Fruit fly (Drosophila melanogaster) whole organism, embryonic: ENCODE data around the gene CG14442.

Experiments used
- Awh ChIP-seq: fragments of 200-800 bp; sonication (Bioruptor generic); IDR thresholded peaks from 2 replicates; pipeline ENCODE4, ENCODE4 v1.3.6; 2022; ENCODE audit warnings: missing biosample characterization, missing genetic modification characterization
- CG10321 ChIP-seq: fragments of 200-800 bp; sonication (Bioruptor generic); IDR thresholded peaks from 2 replicates; pipeline ENCODE4 v1.3.6; 2022; ENCODE audit warnings: missing biosample characterization, missing genetic modification characterization
- CG10565 ChIP-seq: fragments of 200-800 bp; sonication (Bioruptor generic); optimal IDR thresholded peaks from 3 replicates; lab custom pipeline; 2016; ENCODE audit warnings: missing biosample characterization, mild to moderate bottlenecking, missing genetic modification characterization
- CG10654 ChIP-seq: fragments of 200-800 bp; sonication (Bioruptor generic); optimal IDR thresholded peaks from 2 replicates; lab custom pipeline; 2016; ENCODE audit warnings: missing biosample characterization, missing genetic modification characterization
- CG11696 ChIP-seq: fragments of 200-800 bp; sonication (Bioruptor generic); IDR thresholded peaks from 2 replicates; pipeline ENCODE4 v1.3.6; 2022; ENCODE audit warnings: missing biosample characterization, missing genetic modification characterization
- CG12071 ChIP-seq: fragments of 200-800 bp; sonication (Bioruptor generic); optimal IDR thresholded peaks from 3 replicates; lab custom pipeline; 2018; ENCODE audit warnings: missing biosample characterization, mild to moderate bottlenecking, missing genetic modification characterization
- CG12942 ChIP-seq: fragments of 200-800 bp; sonication (Bioruptor generic); optimal IDR thresholded peaks from 3 replicates; lab custom pipeline; 2016; ENCODE audit warnings: missing biosample characterization, missing genetic modification characterization
- CG14050 ChIP-seq: fragments of 200-800 bp; sonication (Bioruptor generic); IDR thresholded peaks from 3 replicates; pipeline ENCODE4 v1.3.6; 2022; ENCODE audit warnings: missing biosample characterization, missing genetic modification characterization
- CG15514 ChIP-seq: fragments of 200-800 bp; sonication (Bioruptor generic); optimal IDR thresholded peaks from 3 replicates; lab custom pipeline; 2017; ENCODE audit warnings: missing biosample characterization, missing genetic modification characterization, mild to moderate bottlenecking, moderate library complexity, missing genetic modification reagents
- CG15696 ChIP-seq: fragments of 200-800 bp; sonication (Bioruptor generic); optimal IDR thresholded peaks from 2 replicates; lab custom pipeline; 2019; ENCODE audit warnings: missing biosample characterization, mild to moderate bottlenecking, missing genetic modification characterization, moderate library complexity
- CG1647 ChIP-seq: fragments of 200-800 bp; sonication (Bioruptor generic); optimal IDR thresholded peaks from 3 replicates; lab custom pipeline; 2016; ENCODE audit warnings: missing biosample characterization, missing genetic modification characterization
- CG17612 ChIP-seq: fragments of 200-800 bp; sonication (Bioruptor generic); IDR thresholded peaks from 2 replicates; pipeline ENCODE4 v1.3.6; 2022; ENCODE audit warnings: missing biosample characterization, missing genetic modification characterization
- CG18619 ChIP-seq: fragments of 200-800 bp; sonication (Bioruptor generic); optimal IDR thresholded peaks from 3 replicates; lab custom pipeline; 2017; ENCODE audit warnings: missing biosample characterization, mild to moderate bottlenecking, missing genetic modification characterization
- CG18764 ChIP-seq: fragments of 200-800 bp; sonication (Bioruptor generic); optimal IDR thresholded peaks from 3 replicates; lab custom pipeline; 2016; ENCODE audit warnings: missing biosample characterization, missing genetic modification characterization
- CG2202 ChIP-seq: fragments of 200-800 bp; sonication (Bioruptor generic); optimal IDR thresholded peaks from 2 replicates; lab custom pipeline; 2018; ENCODE audit warnings: missing biosample characterization, mild to moderate bottlenecking, missing genetic modification characterization
- CG3995 ChIP-seq: fragments of 200-800 bp; sonication (Bioruptor generic); optimal IDR thresholded peaks from 3 replicates; lab custom pipeline; 2016; ENCODE audit warnings: missing biosample characterization, missing genetic modification characterization
- CG4730 ChIP-seq: fragments of 200-800 bp; sonication (Bioruptor generic); IDR thresholded peaks from 2 replicates; pipeline ENCODE4 v1.3.6; 2022; ENCODE audit warnings: missing biosample characterization, missing genetic modification characterization
- CG6689 ChIP-seq: fragments of 200-800 bp; sonication (Bioruptor generic); IDR thresholded peaks from 2 replicates; pipeline ENCODE4 v1.3.6; 2022; ENCODE audit warnings: missing biosample characterization, missing genetic modification characterization
- CG8924 ChIP-seq: fragments of 200-800 bp; optimal IDR thresholded peaks from 3 replicates; lab custom pipeline; 2019; ENCODE audit warnings: missing biosample characterization, mild to moderate bottlenecking, missing genetic modification characterization, moderate library complexity
- CG9437 ChIP-seq: fragments of 200-800 bp; sonication (Bioruptor generic); optimal IDR thresholded peaks from 2 replicates; lab custom pipeline; 2018; ENCODE audit warnings: missing biosample characterization, mild to moderate bottlenecking, missing genetic modification characterization
- CHES-1-like ChIP-seq: fragments of 200-800 bp; sonication (Bioruptor generic); optimal IDR thresholded peaks from 2 replicates; lab custom pipeline; 2016; ENCODE audit warnings: missing biosample characterization, missing genetic modification characterization
- Deaf1 ChIP-seq: fragments of 200-800 bp; optimal IDR thresholded peaks from 3 replicates; lab custom pipeline; 2019; ENCODE audit warnings: missing biosample characterization, mild to moderate bottlenecking, missing genetic modification characterization, moderate library complexity
- Dip3 ChIP-seq: fragments of 200-800 bp; sonication (Bioruptor generic); optimal IDR thresholded peaks from 3 replicates; lab custom pipeline; 2016; ENCODE audit warnings: missing biosample characterization, missing genetic modification characterization
- MTF-1 ChIP-seq: fragments of 200-800 bp; sonication (Bioruptor generic); optimal IDR thresholded peaks from 2 replicates; lab custom pipeline; 2018; ENCODE audit warnings: missing biosample characterization, mild to moderate bottlenecking, missing genetic modification characterization, borderline replicate concordance
- NfI ChIP-seq: fragments of 200-800 bp; sonication (Bioruptor generic); optimal IDR thresholded peaks from 3 replicates; lab custom pipeline; 2018; ENCODE audit warnings: missing biosample characterization, mild to moderate bottlenecking, missing genetic modification characterization, moderate library complexity
- Ravus ChIP-seq: fragments of 200-800 bp; sonication (Bioruptor generic); IDR thresholded peaks from 2 replicates; pipeline ENCODE4 v1.3.6; 2022; ENCODE audit warnings: missing biosample characterization, missing genetic modification characterization
- Rx ChIP-seq: fragments of 200-800 bp; sonication (Bioruptor generic); IDR thresholded peaks from 2 replicates; pipeline ENCODE4 v1.3.6; 2022; ENCODE audit warnings: missing biosample characterization, missing genetic modification characterization
- Ssrp ChIP-seq: fragments of 200-800 bp; sonication (Bioruptor generic); optimal IDR thresholded peaks from 2 replicates; lab custom pipeline; 2018; ENCODE audit warnings: missing biosample characterization, mild to moderate bottlenecking, missing genetic modification characterization, moderate library complexity
- ase ChIP-seq: fragments of 200-800 bp; sonication (Bioruptor generic); IDR thresholded peaks from 3 replicates; pipeline ENCODE4 v1.3.6; 2022; ENCODE audit warnings: missing biosample characterization, missing genetic modification characterization
- br ChIP-seq: fragments of >200 bp; optimal IDR thresholded peaks from 2 replicates; lab custom pipeline; 2017
- bsh ChIP-seq, 2 experiments: fragments of 200-800 bp; sonication (Bioruptor generic); optimal IDR thresholded peaks; 2 replicates each; lab custom pipeline; 2017 to 2018; ENCODE audit warnings: mild to moderate bottlenecking in 2 of 2, missing biosample characterization in 2 of 2, missing genetic modification characterization in 2 of 2, moderate library complexity in 1 of 2
- cas ChIP-seq: fragments of 200-800 bp; sonication (Bioruptor generic); IDR thresholded peaks from 2 replicates; pipeline ENCODE4 v1.3.6; 2022; ENCODE audit warnings: missing biosample characterization, missing genetic modification characterization
- ci ChIP-seq: fragments of 200-800 bp; sonication (Bioruptor generic); IDR thresholded peaks from 3 replicates; pipeline ENCODE4 v1.3.6; 2022; ENCODE audit warnings: missing biosample characterization, missing genetic modification characterization
- dmrt99B ChIP-seq: fragments of 200-800 bp; sonication (Bioruptor generic); optimal IDR thresholded peaks from 2 replicates; lab custom pipeline; 2018; ENCODE audit warnings: missing biosample characterization, mild to moderate bottlenecking, missing genetic modification characterization, moderate library complexity
- esg ChIP-seq: fragments of 200-800 bp; sonication (Bioruptor generic); conservative IDR thresholded peaks from 2 replicates; pipeline ENCODE4 v1.3.6; 2022; ENCODE audit warnings: missing biosample characterization, missing genetic modification characterization
- gt ChIP-seq: fragments of 200-800 bp; sonication (Bioruptor generic); IDR thresholded peaks from 2 replicates; pipeline ENCODE4 v1.3.6; 2022; ENCODE audit warnings: missing biosample characterization, missing genetic modification characterization
- ind ChIP-seq: fragments of 200-800 bp; sonication (Bioruptor generic); optimal IDR thresholded peaks from 3 replicates; lab custom pipeline; 2016; ENCODE audit warnings: missing biosample characterization, missing genetic modification characterization
- insv ChIP-seq, 2 experiments: fragments of 200-800 bp; sonication (Bioruptor generic); optimal IDR thresholded peaks; 3 replicates each; lab custom pipeline; 2016 to 2018; ENCODE audit warnings: missing biosample characterization in 2 of 2, missing genetic modification characterization in 2 of 2
- jigr1 ChIP-seq: fragments of 200-800 bp; sonication (Bioruptor generic); IDR thresholded peaks from 3 replicates; pipeline ENCODE4 v1.3.6; 2022; ENCODE audit warnings: missing biosample characterization, missing genetic modification characterization
- kay ChIP-seq: fragments of 200-800 bp; sonication (Bioruptor generic); optimal IDR thresholded peaks from 2 replicates; lab custom pipeline; 2016; ENCODE audit warnings: missing biosample characterization, missing genetic modification characterization
- ken ChIP-seq: fragments of 200-800 bp; sonication (Bioruptor generic); IDR thresholded peaks from 3 replicates; pipeline ENCODE4 v1.3.6; 2022; ENCODE audit warnings: missing biosample characterization, missing genetic modification characterization
- lilli ChIP-seq: fragments of 200-800 bp; sonication (Bioruptor generic); optimal IDR thresholded peaks from 3 replicates; lab custom pipeline; 2016; ENCODE audit warnings: missing biosample characterization, missing genetic modification characterization
- luna ChIP-seq: fragments of 200-800 bp; sonication (Bioruptor generic); optimal IDR thresholded peaks from 2 replicates; lab custom pipeline; 2016; ENCODE audit warnings: missing biosample characterization, missing genetic modification characterization
- mld ChIP-seq: fragments of 200-800 bp; sonication (Bioruptor generic); IDR thresholded peaks from 3 replicates; pipeline ENCODE4 v1.3.6; 2022; ENCODE audit warnings: missing biosample characterization, missing genetic modification characterization; ENCODE audit not compliant: partially characterized antibody
- onecut ChIP-seq: fragments of 200-800 bp; sonication (Bioruptor generic); IDR thresholded peaks from 2 replicates; pipeline ENCODE4 v1.3.6; 2022; ENCODE audit warnings: missing biosample characterization, missing genetic modification characterization
- pho ChIP-seq: fragments of 200-800 bp; sonication (Bioruptor generic); optimal IDR thresholded peaks from 2 replicates; lab custom pipeline; 2016; ENCODE audit warnings: missing biosample characterization, missing genetic modification characterization
- pnt ChIP-seq: fragments of 200-800 bp; sonication (Bioruptor generic); optimal IDR thresholded peaks from 3 replicates; lab custom pipeline; 2016; ENCODE audit warnings: missing biosample characterization, missing genetic modification characterization
- ranshi ChIP-seq: fragments of 200-800 bp; sonication (Bioruptor generic); IDR thresholded peaks from 2 replicates; pipeline ENCODE4 v1.3.6; 2022; ENCODE audit warnings: missing biosample characterization, missing genetic modification characterization
- salm ChIP-seq: fragments of 200-800 bp; sonication (Bioruptor generic); optimal IDR thresholded peaks from 2 replicates; lab custom pipeline; 2018; ENCODE audit warnings: missing biosample characterization, mild to moderate bottlenecking, missing genetic modification characterization
- shn ChIP-seq: fragments of 200-800 bp; sonication (Bioruptor generic); optimal IDR thresholded peaks from 3 replicates; lab custom pipeline; 2016; ENCODE audit warnings: missing biosample characterization, missing genetic modification characterization
- slou ChIP-seq: fragments of 200-800 bp; sonication (Bioruptor generic); optimal IDR thresholded peaks from 3 replicates; lab custom pipeline; 2016; ENCODE audit warnings: missing biosample characterization, missing genetic modification characterization
- sqz ChIP-seq: fragments of 200-800 bp; sonication (Bioruptor generic); optimal IDR thresholded peaks from 3 replicates; lab custom pipeline; 2018; ENCODE audit warnings: missing biosample characterization, mild to moderate bottlenecking, missing genetic modification characterization

CG14442 gene

DNA sequence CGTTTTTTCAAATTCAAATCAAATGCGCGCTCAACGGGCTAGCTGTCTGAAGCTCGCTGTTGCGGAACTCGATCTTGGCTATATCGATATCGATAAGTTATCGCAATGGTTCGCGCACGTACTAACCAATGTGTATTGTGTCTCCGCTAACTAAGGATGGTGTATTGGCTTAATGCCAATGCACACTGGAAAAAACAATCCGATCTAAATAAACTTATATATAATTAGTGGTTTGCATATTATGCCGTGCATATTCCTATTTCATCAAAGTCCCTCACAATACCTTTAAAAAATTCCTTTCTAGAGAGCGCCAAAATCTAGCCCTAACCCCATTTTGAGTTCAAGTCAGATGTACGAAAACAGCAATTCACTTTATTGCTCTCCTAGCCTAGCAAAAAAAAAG is 46.4 kb upstream of the CG14442 start (continued):
- no peak for TF ChIP-seq salm (tag; lab: Kevin White, UChicago)
- no peak for TF ChIP-seq CG12942 (GFP tag; lab: Kevin White, UChicago)
- peak; percentile 27 for TF ChIP-seq CG10654 (GFP tag; lab: Kevin White, UChicago)
- TF ChIP-seq CG15514 = peak; percentile 82
- no peak for TF ChIP-seq CG11696
- no peak for TF ChIP-seq CG10321 (GFP tag; lab: Robert Waterston, UW)
- TF ChIP-seq gt (GFP tag; lab: Robert Waterston, UW) = no peak
- TF ChIP-seq CG14050 (GFP tag; lab: Robert Waterston, UW) = peak; percentile 17; the same call in 1 of the 3 replicates
- TF ChIP-seq ind (GFP tag; lab: Kevin White, UChicago) = peak; percentile 25
- no peak for TF ChIP-seq CG17612 (GFP tag; lab: Robert Waterston, UW)
- TF ChIP-seq ci (GFP tag; lab: Robert Waterston, UW) = peak; percentile 71
- TF ChIP-seq Dip3 = peak; percentile 55
- TF ChIP-seq pho (GFP tag; lab: Kevin White, UChicago) = peak; percentile 36
- peak; percentile 41 for TF ChIP-seq CG6689 (GFP tag; lab: Robert Waterston, UW)
- TF ChIP-seq CG18764 (GFP tag; lab: Kevin White, UChicago) = peak; percentile 18
- no peak for TF ChIP-seq jigr1 (GFP tag; lab: Robert Waterston, UW)
- TF ChIP-seq NfI (GFP tag; lab: Kevin White, UChicago) = peak; percentile 50
- TF ChIP-seq bsh (GFP tag; optimal IDR thresholded peaks at IDR 0.05; lab: Kevin White, UChicago) = peak in 1 of 2 experiments; percentile 35
- TF ChIP-seq esg (GFP tag; lab: Robert Waterston, UW) = no peak; the same call in 1 of the 2 replicates
- peak; percentile 35 for TF ChIP-seq pnt (GFP tag; lab: Kevin White, UChicago)
- no peak for TF ChIP-seq br (lab: Kevin White, UChicago)
- no peak for TF ChIP-seq sqz
- TF ChIP-seq Ravus (GFP tag; lab: Robert Waterston, UW) = no peak; the same call in 1 of the 2 replicates
- peak; percentile 17 for TF ChIP-seq dmrt99B (tag; lab: Kevin White, UChicago)
- no peak for TF ChIP-seq luna (GFP tag; lab: Kevin White, UChicago)
- TF ChIP-seq CHES-1-like (GFP tag; lab: Kevin White, UChicago) = no peak
- TF ChIP-seq lilli (GFP tag; lab: Kevin White, UChicago) = peak; percentile 73
- 0 out of 3 replicates have a peak, but pooled peaks have one; percentile 36 for TF ChIP-seq ken
- TF ChIP-seq CG8924 (tag; lab: Kevin White, UChicago) = peak; percentile 36
- no peak for TF ChIP-seq Deaf1 (tag; lab: Kevin White, UChicago)
- TF ChIP-seq CG15696 (tag; lab: Kevin White, UChicago) = no peak
- peak; percentile 3 for TF ChIP-seq CG12071 (GFP tag; lab: Kevin White, UChicago)
- peak; percentile 50; the same call in 1 of the 2 replicates for TF ChIP-seq Awh
- TF ChIP-seq onecut (GFP tag; lab: Robert Waterston, UW) = peak; percentile 29; the same call in 1 of the 2 replicates
- TF ChIP-seq slou = peak; percentile 38
- TF ChIP-seq MTF-1 (GFP tag; lab: Kevin White, UChicago) = no peak
- TF ChIP-seq Rx (GFP tag; lab: Robert Waterston, UW) = 0 out of 2 replicates have a peak, but pooled peaks have one; percentile 13
- peak; percentile 9 for TF ChIP-seq kay (GFP tag; lab: Kevin White, UChicago)
- no peak for TF ChIP-seq CG10565 (GFP tag; lab: Kevin White, UChicago)
- TF ChIP-seq mld (GFP tag; lab: Robert Waterston, UW) = peak; percentile 71; the same call in 1 of the 3 replicates
- no peak for TF ChIP-seq CG4730
- no peak for TF ChIP-seq shn (GFP tag; lab: Kevin White, UChicago)
- peak; percentile 49 for TF ChIP-seq CG1647 (GFP tag; lab: Kevin White, UChicago)
- peak in 1 of 2 experiments; percentile 27 for TF ChIP-seq insv (GFP tag; optimal IDR thresholded peaks at IDR 0.05; lab: Kevin White, UChicago)
- no peak for TF ChIP-seq CG9437 (GFP tag; lab: Kevin White, UChicago)
- peak; percentile 55 for TF ChIP-seq ranshi (GFP tag; lab: Robert Waterston, UW)
- no peak for TF ChIP-seq CG3995
- TF ChIP-seq CG18619 (GFP tag; lab: Kevin White, UChicago) = peak; percentile 10
- 0 out of 3 replicates have a peak, but pooled peaks have one; percentile 26 for TF ChIP-seq ase (GFP tag; lab: Robert Waterston, UW)
- 0 out of 2 replicates have a peak, but pooled peaks have one; percentile 34 for TF ChIP-seq cas
- peak; percentile 55 for TF ChIP-seq Ssrp (tag; lab: Kevin White, UChicago)
- TF ChIP-seq CG2202 (tag; lab: Kevin White, UChicago) = no peak
